Fruit fly (Drosophila melanogaster) whole organism, embryonic: ENCODE data around the gene CG34282.

Source experiments
- CG7987 ChIP-seq: fragments of 200-800 bp; sonication (Bioruptor generic); optimal IDR thresholded peaks from 2 replicates; lab custom pipeline; 2018; ENCODE audit warnings: missing biosample characterization, mild to moderate bottlenecking, missing genetic modification characterization, moderate library complexity
- pb ChIP-seq: fragments of 200-800 bp; sonication (Bioruptor generic); optimal IDR thresholded peaks from 3 replicates; lab custom pipeline; 2016; ENCODE audit warnings: missing biosample characterization, missing genetic modification characterization
- unpg ChIP-seq: fragments of 200-800 bp; sonication (Bioruptor generic); optimal IDR thresholded peaks from 3 replicates; lab custom pipeline; 2018; ENCODE audit warnings: missing biosample characterization, mild to moderate bottlenecking, missing genetic modification characterization, moderate library complexity

dm6 chr3R:18731241-18731640 is 36.2 kb downstream of the CG34282 start:
- TF ChIP-seq unpg (no peak), pb (GFP tag; lab: Kevin White, UChicago) (no peak), CG7987 (no peak)
